Fruit fly (Drosophila melanogaster): Measurements from ENCODE around the gene CG4598.

Gene CG4598

dm6 chr2L:9954119-9954518 is 35.7 kb downstream of the CG4598 start, which contains the start of the genes CG13126 and CG4709 (continued):
- TF ChIP-seq Nf-YC (tag; optimal IDR thresholded peaks at IDR 0.05) (peak; percentile 82), CG1832 (GFP tag; optimal IDR thresholded peaks at IDR 0.05) (no peak), fd102C (GFP tag; optimal IDR thresholded peaks at IDR 0.05) (peak; percentile 59), bowl (GFP tag; IDR thresholded peaks at IDR 0.05) (peak; percentile 49; the same call in 1 of the 2 replicates), HLH3B (GFP tag; IDR thresholded peaks at IDR 0.05) (peak; percentile 89), CG8944 (GFP tag; optimal IDR thresholded peaks at IDR 0.05) (peak; percentile 30), mirr (GFP tag; optimal IDR thresholded peaks at IDR 0.05) (peak; percentile 27), Lpt (GFP tag; optimal IDR thresholded peaks at IDR 0.05) (no peak), CG8359 (GFP tag; optimal IDR thresholded peaks at IDR 0.05; ENCODE audit: borderline replicate concordance) (peak; percentile 76), ttk (GFP tag; IDR thresholded peaks at IDR 0.05) (peak; percentile 89), pros (GFP tag; optimal IDR thresholded peaks at IDR 0.05) (peak; percentile 23), hb (GFP tag; IDR thresholded peaks at IDR 0.05; ENCODE audit: partially characterized antibody) (no peak), Hr3 (GFP tag; optimal IDR thresholded peaks at IDR 0.05) (peak; percentile 89), CG12155 (GFP tag; optimal IDR thresholded peaks at IDR 0.05) (peak; percentile 86), CG9876 (GFP tag; optimal IDR thresholded peaks at IDR 0.05) (no peak), CG10267 (tag; optimal IDR thresholded peaks at IDR 0.05) (peak; percentile 99), CG6765 (GFP tag; optimal IDR thresholded peaks at IDR 0.05) (peak; percentile 88), hth (optimal IDR thresholded peaks at IDR 0.05) (no peak), CG4360 (GFP tag; IDR thresholded peaks at IDR 0.05) (peak; percentile 48), sc (optimal IDR thresholded peaks at IDR 0.05) (no peak), sc (GFP tag; optimal IDR thresholded peaks at IDR 0.05) (peak; percentile 82), CG6254 (GFP tag; optimal IDR thresholded peaks at IDR 0.05) (peak; percentile 92), row (GFP tag; IDR thresholded peaks at IDR 0.05) (peak; percentile 96), gem (tag; optimal IDR thresholded peaks at IDR 0.05) (peak; percentile 96), CG15073 (GFP tag; optimal IDR thresholded peaks at IDR 0.05) (peak; percentile 57), CG4707 (GFP tag; optimal IDR thresholded peaks at IDR 0.05) (peak; percentile 57), cwo (GFP tag; optimal IDR thresholded peaks at IDR 0.05) (peak; percentile 88), CG32772 (GFP tag; IDR thresholded peaks at IDR 0.05) (peak; percentile 89), mam (GFP tag; optimal IDR thresholded peaks at IDR 0.05) (peak; percentile 46), abd-A (tag; optimal IDR thresholded peaks at IDR 0.05) (no peak), dmrt11E (tag; optimal IDR thresholded peaks at IDR 0.05) (peak; percentile 94), CG10979 (tag; optimal IDR thresholded peaks at IDR 0.05) (peak; percentile 96), Max (GFP tag; optimal IDR thresholded peaks at IDR 0.05) (peak; percentile 92), psq (GFP tag; optimal IDR thresholded peaks at IDR 0.05) (peak; percentile 64), HLH4C (GFP tag; IDR thresholded peaks at IDR 0.05; ENCODE audit: partially characterized antibody) (no peak), vvl (GFP tag; IDR thresholded peaks at IDR 0.05) (peak; percentile 97), CG31365 (tag; optimal IDR thresholded peaks at IDR 0.05) (peak; percentile 41), Abd-B (GFP tag; optimal IDR thresholded peaks at IDR 0.05) (peak; percentile 83), CG4820 (GFP tag; optimal IDR thresholded peaks at IDR 0.05) (peak; percentile 88), CG9817 (tag; optimal IDR thresholded peaks at IDR 0.05) (peak; percentile 84), Sry-β (GFP tag; optimal IDR thresholded peaks at IDR 0.05) (peak; percentile 61), Blimp-1 (GFP tag; optimal IDR thresholded peaks at IDR 0.05) (peak; percentile 94), CG34422 (GFP tag; IDR thresholded peaks at IDR 0.05) (peak; percentile 93), CG10654 (GFP tag; optimal IDR thresholded peaks at IDR 0.05) (peak; percentile 88), Doc3 (GFP tag; IDR thresholded peaks at IDR 0.05; ENCODE audit: partially characterized antibody) (no peak), nau (GFP tag; optimal IDR thresholded peaks at IDR 0.05) (peak; percentile 85), Rfx (GFP tag; IDR thresholded peaks at IDR 0.05) (peak; percentile 92), Dref (GFP tag; IDR thresholded peaks at IDR 0.05) (peak; percentile 33; the same call in 1 of the 2 replicates), Adf1 (GFP tag; IDR thresholded peaks at IDR 0.05) (peak; percentile 70), Atf6 (GFP tag; IDR thresholded peaks at IDR 0.05) (peak; percentile 84), en (GFP tag; optimal IDR thresholded peaks at IDR 0.05) (peak; percentile 24)

All from whole organism, embryonic.